Fruit fly (Drosophila melanogaster): ENCODE measurements around the gene CG14736.
A peak's percentile ranks its signal among the peaks of the same experiment; 100 is the strongest.

The CG14736 gene

DNA sequence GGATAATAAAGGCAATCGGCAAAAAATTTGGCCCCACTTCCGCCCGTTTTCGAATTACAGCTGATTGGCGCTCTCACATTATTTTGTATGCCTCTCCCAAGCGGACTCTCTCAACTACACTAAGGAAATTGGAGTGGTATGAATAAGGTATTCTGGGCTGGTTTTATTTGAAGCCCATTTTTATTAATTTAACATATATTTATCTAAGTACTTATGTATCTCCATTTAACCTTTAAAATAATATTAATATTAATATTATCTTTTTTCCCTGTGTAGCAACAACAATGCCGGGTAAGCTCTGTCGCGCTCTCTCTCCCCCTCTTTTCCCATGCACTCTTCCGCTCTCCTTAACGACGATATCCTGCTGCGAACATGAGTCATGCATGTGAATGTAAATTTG, 38.6 kb downstream of the CG14736 start (continued):
- TF ChIP-seq run (tag; optimal IDR thresholded peaks at IDR 0.05) (peak; percentile 54), CG11723 (GFP tag; optimal IDR thresholded peaks at IDR 0.05) (no peak), PHDP (tag; optimal IDR thresholded peaks at IDR 0.05) (no peak), Hr51 (GFP tag; optimal IDR thresholded peaks at IDR 0.05) (peak in 1 of 2 experiments; percentile 82), Chrac-16 (GFP tag; optimal IDR thresholded peaks at IDR 0.05) (peak; percentile 20), vfl (GFP tag; optimal IDR thresholded peaks at IDR 0.05) (no peak), fru (optimal IDR thresholded peaks at IDR 0.05) (no peak), CG12236 (GFP tag; optimal IDR thresholded peaks at IDR 0.05) (no peak), CG11085 (GFP tag; IDR thresholded peaks at IDR 0.05) (peak; percentile 81), az2 (GFP tag; optimal IDR thresholded peaks at IDR 0.05) (peak; percentile 52), Med (GFP tag) (peak; percentile 75), CG17385 (GFP tag; optimal IDR thresholded peaks at IDR 0.05) (peak; percentile 72), ranshi (GFP tag; IDR thresholded peaks at IDR 0.05) (peak; percentile 87), Drgx (GFP tag; IDR thresholded peaks at IDR 0.05) (peak; percentile 74), emc (GFP tag; optimal IDR thresholded peaks at IDR 0.05) (no peak), psq (GFP tag; optimal IDR thresholded peaks at IDR 0.05) (peak; percentile 41), Dip2 (GFP tag; IDR thresholded peaks at IDR 0.05) (no peak), lola (GFP tag; optimal IDR thresholded peaks at IDR 0.05) (no peak), CG6654 (GFP tag; optimal IDR thresholded peaks at IDR 0.05) (peak; percentile 25), sens (GFP tag) (peak; percentile 55), CoRest (tag; optimal IDR thresholded peaks at IDR 0.05) (peak; percentile 83), CG17328 (GFP tag; IDR thresholded peaks at IDR 0.05) (peak; percentile 69), CG2202 (tag; optimal IDR thresholded peaks at IDR 0.05) (no peak), usp (GFP tag; optimal IDR thresholded peaks at IDR 0.05) (no peak), CG7556 (GFP tag; optimal IDR thresholded peaks at IDR 0.05) (no peak), nau (GFP tag; optimal IDR thresholded peaks at IDR 0.05) (peak; percentile 36), Fer3 (tag; optimal IDR thresholded peaks at IDR 0.05) (peak; percentile 77), BEAF-32 (GFP tag; optimal IDR thresholded peaks at IDR 0.05) (no peak), dysf (GFP tag; IDR thresholded peaks at IDR 0.05) (peak; percentile 87), org-1 (GFP tag; optimal IDR thresholded peaks at IDR 0.05) (peak; percentile 51), Awh (GFP tag; IDR thresholded peaks at IDR 0.05) (peak; percentile 80), row (GFP tag; IDR thresholded peaks at IDR 0.05) (peak; percentile 91), yki (optimal IDR thresholded peaks at IDR 0.05) (no peak), chm (GFP tag; IDR thresholded peaks at IDR 0.05) (peak; percentile 36; the same call in 1 of the 2 replicates), Hmr (GFP tag; optimal IDR thresholded peaks at IDR 0.05) (peak; percentile 86), CG3847 (GFP tag; IDR thresholded peaks at IDR 0.05) (peak; percentile 66), ems (GFP tag; optimal IDR thresholded peaks at IDR 0.05) (no peak), mirr (GFP tag; optimal IDR thresholded peaks at IDR 0.05) (no peak), CG16813 (GFP tag; IDR thresholded peaks at IDR 0.05; ENCODE audit: partially characterized antibody) (no peak), Six4 (GFP tag; optimal IDR thresholded peaks at IDR 0.05) (peak; percentile 15), crol (GFP tag; IDR thresholded peaks at IDR 0.05) (no peak), hb (GFP tag; IDR thresholded peaks at IDR 0.05; ENCODE audit: partially characterized antibody) (no peak), CG30431 (GFP tag; optimal IDR thresholded peaks at IDR 0.05) (peak; percentile 15), bowl (GFP tag; IDR thresholded peaks at IDR 0.05) (no peak), CG6791 (GFP tag; IDR thresholded peaks at IDR 0.05; ENCODE audit: partially characterized antibody) (no peak), CG3726 (GFP tag; IDR thresholded peaks at IDR 0.05) (peak; percentile 38; the same call in 1 of the 3 replicates), CG11695 (GFP tag; IDR thresholded peaks at IDR 0.05) (peak; percentile 85; the same call in 2 of the 3 replicates), CrebB (tag; optimal IDR thresholded peaks at IDR 0.05) (peak; percentile 65), Hr39 (optimal IDR thresholded peaks at IDR 0.05) (no peak), CG14441 (GFP tag; IDR thresholded peaks at IDR 0.05) (peak; percentile 85), Hmx (GFP tag; optimal IDR thresholded peaks at IDR 0.05) (no peak), luna (GFP tag; optimal IDR thresholded peaks at IDR 0.05) (no peak), fd64A (GFP tag; optimal IDR thresholded peaks at IDR 0.05) (peak; percentile 1)
